Fruit fly (Drosophila melanogaster): ENCODE measurements around the gene CG15546.

- TF ChIP-seq bab1 (GFP tag; optimal IDR thresholded peaks at IDR 0.05) = no peak
- no peak for TF ChIP-seq Hr96 (GFP tag; optimal IDR thresholded peaks at IDR 0.05)
- TF ChIP-seq CG11617 (GFP tag; optimal IDR thresholded peaks at IDR 0.05) = no peak
- TF ChIP-seq cnc (optimal IDR thresholded peaks at IDR 0.05) = no peak
- TF ChIP-seq pad (GFP tag; optimal IDR thresholded peaks at IDR 0.05) = no peak
- TF ChIP-seq Clk (GFP tag; optimal IDR thresholded peaks at IDR 0.05) = no peak
- no peak for TF ChIP-seq Crg-1 (GFP tag; optimal IDR thresholded peaks at IDR 0.05)
- no peak for TF ChIP-seq cic (GFP tag; optimal IDR thresholded peaks at IDR 0.05)
- TF ChIP-seq Mnt (GFP tag; optimal IDR thresholded peaks at IDR 0.05) = no peak
- TF ChIP-seq CG7045 (GFP tag; optimal IDR thresholded peaks at IDR 0.05) = no peak
- no peak for TF ChIP-seq CG7101 (tag; optimal IDR thresholded peaks at IDR 0.05)
- no peak for TF ChIP-seq kay (GFP tag; ENCODE audit: borderline replicate concordance)
- TF ChIP-seq CG14711 (tag; optimal IDR thresholded peaks at IDR 0.05) = no peak
Observed at dm6 chr3R:30922414-30922813, 46.4 kb upstream of the CG15546 start.

Data from whole organism, adult.